Worm (Caenorhabditis elegans): ENCODE data around the gene T05A8.1.
"Not testable (repeated sequence)": the region's sequence is repeated elsewhere in the genome, so short reads cannot be mapped to it uniquely, and the experiment has no call there.

Gene T05A8.1

ce11 chrII:2698378-2698777, 11.5 kb downstream of the T05A8.1 start, which contains the start of gene sri-62:
TSS of gene sri-62 (minus strand) at chrII:2698478.
- TF ChIP-seq sem-4 (tag; optimal IDR thresholded peaks at IDR 0.05): no peak
- TF ChIP-seq peb-1 (tag; optimal IDR thresholded peaks at IDR 0.05): no peak
- no peak for TF ChIP-seq alr-1 (tag; optimal IDR thresholded peaks at IDR 0.05)

ce11 chrII:2695079-2695478, 14.8 kb downstream of the T05A8.1 start:
- TF ChIP-seq ceh-82 (tag; optimal IDR thresholded peaks at IDR 0.05) (no peak), F13H6.1 (tag; optimal IDR thresholded peaks at IDR 0.05) (peak; percentile 22)

DNA sequence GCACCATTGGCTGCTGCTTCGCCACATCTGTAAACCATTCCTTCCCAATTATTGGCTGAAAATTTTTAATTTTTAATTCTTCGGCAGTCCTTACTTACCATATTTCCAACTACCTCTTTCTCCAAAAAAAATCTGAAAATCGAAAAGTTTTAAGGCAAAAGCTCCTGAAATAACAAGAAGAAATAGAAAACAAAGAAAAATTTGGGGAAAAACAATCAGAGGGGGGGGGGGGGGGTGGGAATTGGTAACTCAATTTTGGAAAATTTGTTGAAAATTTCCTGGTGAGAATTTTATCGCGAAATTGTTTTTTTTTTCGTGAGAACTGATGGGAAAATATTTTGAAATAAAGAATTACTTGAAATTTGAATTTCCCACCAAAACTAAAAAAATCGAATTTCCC, 17.4 kb downstream of the T05A8.1 start, which contains the start of gene set-11:
set-11 (minus strand) TSS at position 101 of the 400 bp plus-strand sequence.
- TF ChIP-seq ztf-1 (GFP tag; conservative IDR thresholded peaks at IDR 0.05) (no peak), unc-55 (GFP tag; optimal IDR thresholded peaks at IDR 0.05) (no peak), nhr-129 (tag; optimal IDR thresholded peaks at IDR 0.05) (no peak), unc-39 (tag; optimal IDR thresholded peaks at IDR 0.05) (no peak)

DNA sequence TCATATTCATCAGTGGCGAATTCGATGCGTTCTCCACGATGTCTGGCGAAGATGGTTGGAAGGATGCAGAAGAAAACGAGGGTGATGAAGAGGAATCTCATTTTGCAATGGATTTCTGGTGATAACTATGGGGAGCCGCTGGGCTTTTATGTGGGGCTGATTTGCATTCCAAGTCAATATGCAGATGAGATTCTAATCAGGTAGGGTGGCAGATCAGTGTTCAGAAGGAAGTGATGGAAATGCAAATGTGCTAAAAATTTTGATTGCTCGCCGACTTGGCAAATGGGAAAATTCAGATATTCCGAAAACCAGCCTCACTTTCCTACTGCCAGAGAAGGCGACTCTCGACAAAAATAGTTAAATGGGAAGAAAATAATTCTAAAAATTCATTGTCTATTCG, 19.8 kb downstream of the T05A8.1 start, which contains the start of gene nspf-3:
nspf-3 (minus strand) TSS at position 101 of the 400 bp plus-strand sequence.
- TF ChIP-seq unc-39 (tag; optimal IDR thresholded peaks at IDR 0.05) (no peak), nhr-21 (tag; optimal IDR thresholded peaks at IDR 0.05) (no peak), nhr-237 (tag; optimal IDR thresholded peaks at IDR 0.05) (no peak), lsy-2 (tag; optimal IDR thresholded peaks at IDR 0.05) (no peak), R02D3.7 (tag; optimal IDR thresholded peaks at IDR 0.05) (no peak), lin-11 (tag; optimal IDR thresholded peaks at IDR 0.05) (no peak), elt-1 (tag; optimal IDR thresholded peaks at IDR 0.05) (no peak), nhr-6 (tag; optimal IDR thresholded peaks at IDR 0.05) (no peak), dmd-4 (tag; optimal IDR thresholded peaks at IDR 0.05) (no peak), gmeb-1 (tag; optimal IDR thresholded peaks at IDR 0.05) (no peak), mbf-1 (tag; optimal IDR thresholded peaks at IDR 0.05) (no peak), ama-1 (optimal IDR thresholded peaks at IDR 0.05) (no peak)

DNA sequence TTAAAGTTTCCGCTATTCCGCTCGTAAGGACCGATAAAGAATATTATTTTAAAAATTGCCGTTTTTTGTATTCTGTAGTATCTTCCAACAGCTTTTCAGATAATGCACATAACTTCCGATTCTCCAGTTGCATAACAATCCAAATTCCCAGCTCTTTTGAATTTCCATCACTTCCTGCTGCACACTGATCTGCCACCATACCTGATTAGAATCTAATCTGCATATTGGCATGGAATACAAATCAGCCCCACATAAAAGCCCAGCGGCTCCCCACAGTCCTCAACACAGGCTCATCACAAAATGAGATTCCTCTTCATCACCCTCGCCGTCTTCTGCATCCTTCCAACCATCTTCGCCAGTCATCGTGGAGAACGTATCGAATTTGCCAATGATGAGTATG, 21.2 kb downstream of the T05A8.1 start, which contains the start of gene nspf-2:
nspf-2 (plus strand) TSS at position 301 of the 400 bp plus-strand sequence.
- TF ChIP-seq peb-1, mbf-1, R02D3.7 (tag; optimal IDR thresholded peaks at IDR 0.05): not testable (repeated sequence)

DNA sequence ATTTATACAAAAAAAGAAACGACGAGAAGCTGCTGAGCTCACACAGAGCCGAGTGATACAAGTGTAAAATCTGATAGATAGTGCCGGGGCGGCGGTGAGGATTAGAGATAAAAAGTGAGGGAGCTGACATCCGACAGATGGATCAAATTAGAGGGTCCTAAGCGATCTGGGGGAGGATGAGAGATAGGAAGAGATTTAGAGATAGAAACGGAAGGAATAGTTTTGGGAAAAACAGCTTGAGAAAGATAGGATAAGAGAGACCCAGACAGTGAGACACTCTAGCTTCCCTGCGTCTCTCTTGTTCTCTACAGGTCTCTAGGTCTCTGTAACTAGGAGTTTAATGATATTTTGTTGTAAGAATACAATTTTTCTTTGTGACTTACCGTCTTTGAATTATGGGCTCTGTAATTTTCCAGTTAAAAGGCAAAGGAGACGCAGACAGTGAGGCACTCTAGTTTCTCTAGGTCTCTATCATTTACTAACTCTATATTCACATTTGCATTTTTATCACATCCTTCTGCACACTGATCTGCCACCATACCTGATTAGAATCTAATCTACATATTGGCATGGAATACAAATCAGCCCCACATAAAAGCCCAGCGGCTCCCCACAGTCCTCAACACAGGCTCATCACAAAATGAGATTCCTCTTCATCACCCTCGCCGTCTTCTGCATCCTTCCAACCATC, 22.7 kb downstream of the T05A8.1 start, which contains the start of the genes sup-9 and nspf-1:
sup-9 (minus strand) TSS at position 43 of the 691 bp plus-strand sequence.
nspf-1 (plus strand) TSS at position 641 of the 691 bp plus-strand sequence.
- TF ChIP-seq lin-39 (tag; optimal IDR thresholded peaks at IDR 0.05) (no peak), nhr-77 (tag; optimal IDR thresholded peaks at IDR 0.05) (no peak), snpc-4 (tag; optimal IDR thresholded peaks at IDR 0.05) (no peak), lsy-2 (tag; optimal IDR thresholded peaks at IDR 0.05) (peak in 1 of 2 experiments; percentile 28), C34F6.9 (tag; optimal IDR thresholded peaks at IDR 0.05) (peak; percentile 26), ceh-82 (tag; optimal IDR thresholded peaks at IDR 0.05) (no peak), mab-5 (tag; optimal IDR thresholded peaks at IDR 0.05) (no peak), mdl-1 (tag; optimal IDR thresholded peaks at IDR 0.05) (no peak), sem-4 (tag; optimal IDR thresholded peaks at IDR 0.05) (peak; percentile 24), nhr-11 (tag; optimal IDR thresholded peaks at IDR 0.05) (no peak), crh-2 (tag; optimal IDR thresholded peaks at IDR 0.05) (no peak), ZK546.5 (tag; optimal IDR thresholded peaks at IDR 0.05) (no peak), nhr-23 (tag; optimal IDR thresholded peaks at IDR 0.05) (no peak), nhr-21 (tag; optimal IDR thresholded peaks at IDR 0.05) (no peak), nhr-129 (tag; optimal IDR thresholded peaks at IDR 0.05) (no peak), lin-13 (GFP tag; optimal IDR thresholded peaks at IDR 0.05) (peak; percentile 59), elt-1 (tag; optimal IDR thresholded peaks at IDR 0.05) (no peak), F13H6.1 (tag; optimal IDR thresholded peaks at IDR 0.05) (peak; percentile 44), peb-1 (tag; optimal IDR thresholded peaks at IDR 0.05) (no peak), Y55F3AM.14 (GFP tag; optimal IDR thresholded peaks at IDR 0.05) (no peak), nhr-25 (tag; optimal IDR thresholded peaks at IDR 0.05) (no peak), sma-9 (GFP tag; optimal IDR thresholded peaks at IDR 0.05) (peak; percentile 49), sma-9 (tag; optimal IDR thresholded peaks at IDR 0.05) (no peak), elt-3 (tag; optimal IDR thresholded peaks at IDR 0.05) (no peak), ceh-16 (tag; optimal IDR thresholded peaks at IDR 0.05) (no peak), mbf-1 (tag; optimal IDR thresholded peaks at IDR 0.05) (no peak), unc-39 (tag; optimal IDR thresholded peaks at IDR 0.05) (no peak), dmd-4 (tag; optimal IDR thresholded peaks at IDR 0.05) (no peak), nhr-12 (tag; optimal IDR thresholded peaks at IDR 0.05) (no peak), aly-2 (tag; optimal IDR thresholded peaks at IDR 0.05) (no peak), alr-1 (tag; optimal IDR thresholded peaks at IDR 0.05) (no peak)

All from whole organism, L2 larva.